Fruit fly (Drosophila melanogaster) whole organism, embryonic: Measurements from ENCODE around the gene CG17717.

Source experiments
- Ada2b ChIP-seq: fragments of 200-800 bp; sonication (Bioruptor generic); IDR thresholded peaks from 2 replicates; pipeline ENCODE4 v1.3.6; 2022; ENCODE audit warnings: missing biosample characterization, missing genetic modification characterization
- Adf1 ChIP-seq: fragments of 200-800 bp; sonication (Bioruptor generic); IDR thresholded peaks from 2 replicates; pipeline ENCODE4 v1.3.6; 2022; ENCODE audit warnings: missing biosample characterization, missing genetic modification characterization
- CG10979 ChIP-seq: fragments of 200-800 bp; sonication (Bioruptor generic); optimal IDR thresholded peaks from 2 replicates; lab custom pipeline; 2018; ENCODE audit warnings: missing biosample characterization, mild to moderate bottlenecking, missing genetic modification characterization, moderate library complexity
- CG11247 ChIP-seq: fragments of 200-800 bp; sonication (Bioruptor generic); IDR thresholded peaks from 2 replicates; pipeline ENCODE4 v1.3.6; 2022; ENCODE audit warnings: missing biosample characterization, missing genetic modification characterization
- CG11398 ChIP-seq: fragments of 200-800 bp; sonication (Bioruptor generic); optimal IDR thresholded peaks from 2 replicates; lab custom pipeline; 2016; ENCODE audit warnings: missing biosample characterization, missing genetic modification characterization
- CG11696 ChIP-seq: fragments of 200-800 bp; sonication (Bioruptor generic); IDR thresholded peaks from 2 replicates; pipeline ENCODE4 v1.3.6; 2022; ENCODE audit warnings: missing biosample characterization, missing genetic modification characterization
- CG1233 ChIP-seq: fragments of 200-800 bp; sonication (Bioruptor generic); optimal IDR thresholded peaks from 4 replicates; lab custom pipeline; 2018; ENCODE audit warnings: missing biosample characterization, mild to moderate bottlenecking, missing genetic modification characterization
- CG12769 ChIP-seq: fragments of 200-800 bp; sonication (Bioruptor generic); optimal IDR thresholded peaks from 2 replicates; lab custom pipeline; 2019; ENCODE audit warnings: missing biosample characterization, mild to moderate bottlenecking, missing genetic modification characterization, moderate library complexity
- CG13296 ChIP-seq: fragments of 200-800 bp; sonication (Bioruptor generic); optimal IDR thresholded peaks from 3 replicates; lab custom pipeline; 2018; ENCODE audit warnings: missing biosample characterization, mild to moderate bottlenecking, missing genetic modification characterization
- CG14441 ChIP-seq: fragments of 200-800 bp; sonication (Bioruptor generic); IDR thresholded peaks from 2 replicates; pipeline ENCODE4 v1.3.6; 2022; ENCODE audit warnings: missing biosample characterization, missing genetic modification characterization
- CG1529 ChIP-seq: fragments of 200-800 bp; sonication (Bioruptor generic); optimal IDR thresholded peaks from 3 replicates; lab custom pipeline; 2018; ENCODE audit warnings: missing biosample characterization, missing genetic modification characterization
- CG16779 ChIP-seq: fragments of 200-800 bp; sonication (Bioruptor generic); IDR thresholded peaks from 2 replicates; pipeline ENCODE4 v1.3.6; 2022; ENCODE audit warnings: missing biosample characterization, missing genetic modification characterization
- CG17568 ChIP-seq: fragments of 200-800 bp; sonication (Bioruptor generic); optimal IDR thresholded peaks from 2 replicates; lab custom pipeline; 2018; ENCODE audit warnings: missing biosample characterization, mild to moderate bottlenecking, missing genetic modification characterization, moderate library complexity
- CG2199 ChIP-seq: fragments of 200-800 bp; sonication (Bioruptor generic); IDR thresholded peaks from 3 replicates; pipeline ENCODE4 v1.3.6; 2022; ENCODE audit warnings: missing biosample characterization, missing genetic modification characterization
- CG30431 ChIP-seq: fragments of 200-800 bp; sonication (Bioruptor generic); optimal IDR thresholded peaks from 2 replicates; lab custom pipeline; 2017; ENCODE audit warnings: missing biosample characterization, missing genetic modification characterization
- CG33213 ChIP-seq: fragments of 200-800 bp; sonication (Bioruptor generic); optimal IDR thresholded peaks from 3 replicates; lab custom pipeline; 2016; ENCODE audit warnings: missing biosample characterization, missing genetic modification characterization
- CG34224 ChIP-seq: fragments of 200-800 bp; sonication (Bioruptor generic); IDR thresholded peaks from 3 replicates; pipeline ENCODE4 v1.3.6; 2022; ENCODE audit warnings: missing biosample characterization, missing genetic modification characterization; ENCODE audit not compliant: partially characterized antibody
- CG3726 ChIP-seq: fragments of 200-800 bp; sonication (Bioruptor generic); IDR thresholded peaks from 3 replicates; pipeline ENCODE4, ENCODE4 v1.3.6; 2022; ENCODE audit warnings: missing biosample characterization, missing genetic modification characterization
- CG4282 ChIP-seq: fragments of 200-800 bp; sonication (Bioruptor generic); optimal IDR thresholded peaks from 2 replicates; lab custom pipeline; 2016; ENCODE audit warnings: missing biosample characterization, missing genetic modification characterization
- CG4707 ChIP-seq: fragments of 200-800 bp; sonication (Bioruptor generic); optimal IDR thresholded peaks from 2 replicates; lab custom pipeline; 2018; ENCODE audit warnings: missing biosample characterization, mild to moderate bottlenecking, missing genetic modification characterization, moderate library complexity
- CG6175 ChIP-seq: fragments of 200-800 bp; sonication (Bioruptor generic); IDR thresholded peaks from 3 replicates; pipeline ENCODE4 v1.3.6; 2022; ENCODE audit warnings: missing biosample characterization, missing genetic modification characterization
- CG6683 ChIP-seq: fragments of 200-800 bp; sonication (Bioruptor generic); optimal IDR thresholded peaks from 2 replicates; lab custom pipeline; 2017; ENCODE audit warnings: missing biosample characterization, mild to moderate bottlenecking, missing genetic modification characterization, missing genetic modification reagents
- CG6854 ChIP-seq: fragments of 200-800 bp; sonication (Bioruptor generic); optimal IDR thresholded peaks from 3 replicates; lab custom pipeline; 2017; ENCODE audit warnings: missing biosample characterization, mild to moderate bottlenecking, missing genetic modification characterization
- Dfd ChIP-seq, 2 experiments: fragments of >200 bp; optimal IDR thresholded peaks; 2 replicates each; lab custom pipeline; 2017; ENCODE audit warnings: missing biosample characterization in 2 of 2, missing genetic modification characterization in 2 of 2
- H2.0 ChIP-seq: fragments of 200-800 bp; sonication (Bioruptor generic); IDR thresholded peaks from 2 replicates; pipeline ENCODE4 v1.3.6; 2022; ENCODE audit warnings: missing biosample characterization, missing genetic modification characterization
- HmgZ ChIP-seq: fragments of 200-800 bp; sonication (Bioruptor generic); optimal IDR thresholded peaks from 2 replicates; lab custom pipeline; 2018; ENCODE audit warnings: missing biosample characterization, mild to moderate bottlenecking, missing genetic modification characterization
- Lhr ChIP-seq: fragments of 200-800 bp; sonication (Bioruptor generic); optimal IDR thresholded peaks from 3 replicates; lab custom pipeline; 2017; ENCODE audit warnings: mild to moderate bottlenecking, missing biosample characterization, missing genetic modification reagents, missing genetic modification characterization
- Meics ChIP-seq: fragments of 200-800 bp; sonication (Bioruptor generic); optimal IDR thresholded peaks from 2 replicates; lab custom pipeline; 2017; ENCODE audit warnings: missing biosample characterization, mild to moderate bottlenecking, missing genetic modification characterization
- NC2β ChIP-seq: fragments of 200-800 bp; sonication (Bioruptor generic); optimal IDR thresholded peaks from 2 replicates; lab custom pipeline; 2016; ENCODE audit warnings: missing biosample characterization, missing genetic modification characterization
- Nf-YB ChIP-seq: fragments of 200-800 bp; sonication (Bioruptor generic); optimal IDR thresholded peaks from 3 replicates; lab custom pipeline; 2019; ENCODE audit warnings: missing biosample characterization, mild to moderate bottlenecking, missing genetic modification characterization, moderate library complexity
- NfI ChIP-seq: fragments of 200-800 bp; sonication (Bioruptor generic); optimal IDR thresholded peaks from 3 replicates; lab custom pipeline; 2018; ENCODE audit warnings: missing biosample characterization, mild to moderate bottlenecking, missing genetic modification characterization, moderate library complexity
- Oaz ChIP-seq: fragments of 200-800 bp; sonication (Bioruptor generic); IDR thresholded peaks from 2 replicates; pipeline ENCODE4 v1.3.6; 2022; ENCODE audit warnings: missing biosample characterization, missing genetic modification characterization
- ash1 ChIP-seq: fragments of 200-800 bp; sonication (Bioruptor generic); optimal IDR thresholded peaks from 2 replicates; lab custom pipeline; 2018; ENCODE audit warnings: missing biosample characterization, mild to moderate bottlenecking, missing genetic modification characterization
- bigmax ChIP-seq: fragments of 200-800 bp; sonication (Bioruptor generic); optimal IDR thresholded peaks from 2 replicates; lab custom pipeline; 2018; ENCODE audit warnings: missing biosample characterization, mild to moderate bottlenecking, missing genetic modification characterization
- crol ChIP-seq: fragments of 200-800 bp; sonication (Bioruptor generic); IDR thresholded peaks from 2 replicates; pipeline ENCODE4 v1.3.6; 2022; ENCODE audit warnings: missing biosample characterization, missing genetic modification characterization
- fd64A ChIP-seq: fragments of 200-800 bp; sonication (Bioruptor generic); optimal IDR thresholded peaks from 3 replicates; lab custom pipeline; 2018; ENCODE audit warnings: missing biosample characterization, mild to moderate bottlenecking, missing genetic modification characterization
- knrl ChIP-seq: fragments of 200-800 bp; sonication (Bioruptor generic); IDR thresholded peaks from 3 replicates; pipeline ENCODE4 v1.3.6; 2022; ENCODE audit warnings: missing biosample characterization, missing genetic modification characterization; ENCODE audit not compliant: partially characterized antibody
- lab ChIP-seq: fragments of 200-800 bp; sonication (Bioruptor generic); optimal IDR thresholded peaks from 3 replicates; lab custom pipeline; 2017; ENCODE audit warnings: missing biosample characterization, missing genetic modification characterization, mild to moderate bottlenecking, moderate library complexity, missing genetic modification reagents
- nau ChIP-seq: fragments of 200-800 bp; sonication (Bioruptor generic); optimal IDR thresholded peaks from 3 replicates; lab custom pipeline; 2017; ENCODE audit warnings: missing biosample characterization, mild to moderate bottlenecking, missing genetic modification characterization, missing genetic modification reagents
- nom ChIP-seq: fragments of 200-800 bp; sonication (Bioruptor generic); optimal IDR thresholded peaks from 2 replicates; lab custom pipeline; 2017; ENCODE audit warnings: missing biosample characterization, missing genetic modification characterization, mild to moderate bottlenecking, moderate library complexity, missing genetic modification reagents
- onecut ChIP-seq: fragments of 200-800 bp; sonication (Bioruptor generic); IDR thresholded peaks from 2 replicates; pipeline ENCODE4 v1.3.6; 2022; ENCODE audit warnings: missing biosample characterization, missing genetic modification characterization
- pho ChIP-seq: fragments of 200-800 bp; sonication (Bioruptor generic); optimal IDR thresholded peaks from 2 replicates; lab custom pipeline; 2016; ENCODE audit warnings: missing biosample characterization, missing genetic modification characterization
- pita ChIP-seq: fragments of 200-800 bp; sonication (Bioruptor generic); optimal IDR thresholded peaks from 2 replicates; lab custom pipeline; 2017; ENCODE audit warnings: missing biosample characterization, mild to moderate bottlenecking, missing genetic modification characterization
- psq ChIP-seq: fragments of 200-800 bp; sonication (Bioruptor generic); optimal IDR thresholded peaks from 2 replicates; lab custom pipeline; 2017; ENCODE audit warnings: missing biosample characterization, missing genetic modification characterization
- schlank ChIP-seq: fragments of 200-800 bp; sonication (Bioruptor generic); optimal IDR thresholded peaks from 2 replicates; lab custom pipeline; 2018; ENCODE audit warnings: missing biosample characterization, mild to moderate bottlenecking, missing genetic modification characterization
- sens-2 ChIP-seq: fragments of 200-800 bp; sonication (Bioruptor generic); IDR thresholded peaks from 2 replicates; pipeline ENCODE4 v1.3.6; 2022; ENCODE audit warnings: missing biosample characterization, missing genetic modification characterization
- sqz ChIP-seq: fragments of 200-800 bp; sonication (Bioruptor generic); optimal IDR thresholded peaks from 3 replicates; lab custom pipeline; 2018; ENCODE audit warnings: missing biosample characterization, mild to moderate bottlenecking, missing genetic modification characterization
- sug ChIP-seq: fragments of 200-800 bp; optimal IDR thresholded peaks from 2 replicates; lab custom pipeline; 2019; ENCODE audit warnings: missing biosample characterization, mild to moderate bottlenecking, missing genetic modification characterization, moderate library complexity
- ttk ChIP-seq: fragments of 200-800 bp; sonication (Bioruptor generic); IDR thresholded peaks from 2 replicates; pipeline ENCODE4 v2.1.2; 2022; ENCODE audit warnings: missing biosample characterization, missing genetic modification characterization
- wek ChIP-seq: fragments of 200-800 bp; sonication (Bioruptor generic); optimal IDR thresholded peaks from 3 replicates; lab custom pipeline; 2018; ENCODE audit warnings: missing biosample characterization, mild to moderate bottlenecking, missing genetic modification characterization, moderate library complexity
- zen ChIP-seq: fragments of 200-800 bp; sonication (Bioruptor generic); optimal IDR thresholded peaks from 3 replicates; lab custom pipeline; 2018; ENCODE audit warnings: missing biosample characterization, mild to moderate bottlenecking, missing genetic modification characterization, moderate library complexity

The CG17717 gene

DNA sequence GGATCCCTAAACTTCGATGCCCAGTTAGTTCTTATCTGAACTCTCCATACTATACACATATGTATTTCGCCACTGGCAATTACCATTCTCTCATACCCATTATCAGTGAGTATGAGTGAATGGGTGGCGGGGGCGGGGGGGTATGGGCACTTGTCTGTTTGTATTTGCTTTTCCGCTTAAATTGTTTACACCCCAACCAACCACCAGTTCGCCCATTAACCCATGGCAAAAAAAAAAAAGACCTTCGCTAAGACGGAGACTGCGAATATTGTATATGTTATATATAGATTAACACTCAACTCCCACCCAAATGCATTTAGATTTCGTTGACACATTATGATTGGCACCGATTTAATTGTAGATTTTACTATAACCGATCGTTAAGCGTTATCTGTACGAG is 3.0 kb downstream of the CG17717 start (continued):
- peak; percentile 35 for TF ChIP-seq ash1 (GFP tag; lab: Kevin White, UChicago)
- TF ChIP-seq Adf1 = no peak
- peak; percentile 1 for TF ChIP-seq CG6683 (GFP tag; lab: Kevin White, UChicago)
- peak; percentile 10; the same call in 1 of the 2 replicates for TF ChIP-seq onecut (GFP tag; lab: Robert Waterston, UW)
- TF ChIP-seq ttk (GFP tag; lab: Robert Waterston, UW) = no peak
- TF ChIP-seq H2.0 (GFP tag; lab: Robert Waterston, UW) = no peak
- TF ChIP-seq Lhr (GFP tag; lab: Kevin White, UChicago) = no peak
- peak; percentile 20 for TF ChIP-seq CG12769 (tag; lab: Kevin White, UChicago)
- TF ChIP-seq NfI = peak; percentile 16
- TF ChIP-seq CG33213 (GFP tag; lab: Kevin White, UChicago) = no peak
- TF ChIP-seq nom (GFP tag; lab: Kevin White, UChicago) = peak; percentile 52
- TF ChIP-seq schlank (tag; lab: Kevin White, UChicago) = peak; percentile 69
- TF ChIP-seq Nf-YB (GFP tag; lab: Kevin White, UChicago) = no peak
- no peak for TF ChIP-seq pita (GFP tag; lab: Kevin White, UChicago)
- no peak for TF ChIP-seq CG1233
- TF ChIP-seq CG11696 (GFP tag; lab: Robert Waterston, UW) = no peak
- no peak for TF ChIP-seq bigmax
- no peak for TF ChIP-seq CG10979 (tag; lab: Kevin White, UChicago)
- TF ChIP-seq Oaz (GFP tag; lab: Robert Waterston, UW) = no peak
- TF ChIP-seq HmgZ (tag; lab: Kevin White, UChicago) = peak; percentile 42
- TF ChIP-seq CG13296 = peak; percentile 12
- TF ChIP-seq sqz (GFP tag; lab: Kevin White, UChicago) = peak; percentile 10
- no peak for TF ChIP-seq knrl (GFP tag; lab: Robert Waterston, UW)
- no peak for TF ChIP-seq zen (tag; lab: Kevin White, UChicago)
- peak; percentile 45 for TF ChIP-seq sug
- TF ChIP-seq CG6854 = no peak
- no peak for TF ChIP-seq CG6175 (GFP tag; lab: Robert Waterston, UW)
- 0 out of 2 replicates have a peak, but pooled peaks have one; percentile 7 for TF ChIP-seq Ada2b
- peak; percentile 76 for TF ChIP-seq crol (GFP tag; lab: Robert Waterston, UW)
- peak; percentile 35 for TF ChIP-seq wek (GFP tag; lab: Kevin White, UChicago)
- no peak for TF ChIP-seq fd64A (GFP tag; lab: Kevin White, UChicago)
- TF ChIP-seq CG11247 (GFP tag; lab: Robert Waterston, UW) = no peak
- no peak for TF ChIP-seq CG11398
- no peak for TF ChIP-seq CG30431 (GFP tag; lab: Kevin White, UChicago)
- TF ChIP-seq NC2β (GFP tag; lab: Kevin White, UChicago) = no peak
- no peak for TF ChIP-seq CG17568
- TF ChIP-seq psq = no peak
- no peak for TF ChIP-seq CG3726
- TF ChIP-seq CG2199 (GFP tag; lab: Robert Waterston, UW) = no peak
- TF ChIP-seq Dfd (GFP tag; optimal IDR thresholded peaks at IDR 0.05; lab: Kevin White, UChicago) = no peak
- no peak for TF ChIP-seq CG1529 (GFP tag; lab: Kevin White, UChicago)
- no peak for TF ChIP-seq pho (GFP tag; lab: Kevin White, UChicago)
- TF ChIP-seq sens-2 (GFP tag; lab: Robert Waterston, UW) = no peak
- TF ChIP-seq nau (GFP tag; lab: Kevin White, UChicago) = peak; percentile 40
- TF ChIP-seq CG4282 (GFP tag; lab: Kevin White, UChicago) = no peak
- TF ChIP-seq CG16779 (GFP tag; lab: Robert Waterston, UW) = 0 out of 2 replicates have a peak, but pooled peaks have one; percentile 24
- peak; percentile 48 for TF ChIP-seq Meics (GFP tag; lab: Kevin White, UChicago)
- no peak for TF ChIP-seq CG34224 (GFP tag; lab: Robert Waterston, UW)
- TF ChIP-seq lab (GFP tag; lab: Kevin White, UChicago) = peak; percentile 83
- TF ChIP-seq CG4707 = no peak
- TF ChIP-seq CG14441 (GFP tag; lab: Robert Waterston, UW) = no peak
